Worm (Caenorhabditis elegans): Measurements from ENCODE around the gene M02E1.3.

DNA sequence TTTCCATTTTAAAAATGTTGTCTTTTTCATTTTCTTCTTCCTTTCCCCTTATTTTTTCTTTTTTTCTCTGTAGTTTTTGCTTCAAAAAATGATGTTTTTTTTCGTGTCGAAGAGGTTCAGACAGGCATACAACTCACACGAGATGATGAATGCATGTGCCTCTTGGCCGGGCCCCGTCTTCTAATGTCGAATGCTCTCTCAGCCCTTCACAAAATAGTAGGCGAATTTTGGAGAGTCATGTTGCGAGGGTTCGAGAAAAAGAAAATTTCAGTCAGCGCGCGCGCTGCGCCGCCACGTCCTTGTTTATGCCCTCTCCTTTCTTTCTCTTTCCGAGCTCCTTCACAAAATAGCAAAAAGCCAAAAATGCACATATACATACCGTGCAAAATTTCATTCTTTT is 1.7 kb downstream of the M02E1.3 start:
- TF ChIP-seq mdl-1 (tag; optimal IDR thresholded peaks at IDR 0.05) (peak; percentile 85), elt-1 (tag; optimal IDR thresholded peaks at IDR 0.05) (no peak), fos-1 (tag; optimal IDR thresholded peaks at IDR 0.05) (no peak)
